Worm (Caenorhabditis elegans) whole organism, early embryonic: ENCODE data around the gene inx-8.

Experiments
- B0310.2 ChIP-seq: sonication (generic microtip); optimal IDR thresholded peaks from 2 replicates; lab custom pipeline; 2016; ENCODE audit warnings: mild to moderate bottlenecking, missing genetic modification characterization, missing compliant biosample characterization
- F13C5.2 ChIP-seq: sonication (generic microtip); optimal IDR thresholded peaks from 2 replicates; lab custom pipeline; 2017; ENCODE audit warnings: mild to moderate bottlenecking, missing genetic modification characterization, inconsistent platforms, missing compliant biosample characterization
- aly-1 ChIP-seq: sonication (generic microtip); optimal IDR thresholded peaks from 2 replicates; lab custom pipeline; 2016; ENCODE audit warnings: missing genetic modification characterization, missing compliant biosample characterization
- ama-1 ChIP-seq: fragments of 150-350 bp; optimal IDR thresholded peaks from 2 replicates; lab custom pipeline; 2014
- ceh-13 ChIP-seq: fragments of 200-800 bp; sonication (Bioruptor generic); optimal IDR thresholded peaks from 2 replicates; lab custom pipeline; 2018; ENCODE audit warnings: mild to moderate bottlenecking, missing genetic modification characterization, missing compliant biosample characterization
- ceh-36 ChIP-seq: sonication (generic microtip); optimal IDR thresholded peaks from 2 replicates; lab custom pipeline; 2016; ENCODE audit warnings: missing genetic modification characterization, inconsistent platforms, missing compliant biosample characterization
- ets-7 ChIP-seq: sonication (generic microtip); optimal IDR thresholded peaks from 2 replicates; lab custom pipeline; 2016; ENCODE audit warnings: missing genotype, missing genetic modification characterization, missing compliant biosample characterization
- flt-1 ChIP-seq: fragments of 200-800 bp; sonication (Bioruptor generic); IDR thresholded peaks from 2 replicates; pipeline ENCODE4 v1.3.6; 2022; ENCODE audit warnings: missing genetic modification characterization, missing compliant biosample characterization
- hmbx-1 ChIP-seq: sonication (generic microtip); optimal IDR thresholded peaks from 2 replicates; lab custom pipeline; 2016; ENCODE audit warnings: mild to moderate bottlenecking, missing genetic modification characterization, missing compliant biosample characterization
- hmg-4 ChIP-seq: fragments of 200-800 bp; sonication (Bioruptor generic); optimal IDR thresholded peaks from 2 replicates; lab custom pipeline; 2018; ENCODE audit warnings: mild to moderate bottlenecking, missing genetic modification characterization, missing compliant biosample characterization
- hnd-1 ChIP-seq: sonication (generic microtip); optimal IDR thresholded peaks from 2 replicates; lab custom pipeline; 2016; ENCODE audit warnings: missing genetic modification characterization, missing compliant biosample characterization
- pes-1 ChIP-seq: fragments of 200-800 bp; sonication (Bioruptor generic); IDR thresholded peaks from 2 replicates; pipeline ENCODE4 v1.3.6; 2022; ENCODE audit warnings: missing genetic modification reagents, missing genetic modification characterization, missing compliant biosample characterization
- scrt-1 ChIP-seq: fragments of 200-800 bp; sonication (Bioruptor generic); IDR thresholded peaks from 2 replicates; pipeline ENCODE4 v1.3.6; 2022; ENCODE audit warnings: missing genetic modification characterization, missing compliant biosample characterization
- sea-1 ChIP-seq: fragments of 200-800 bp; sonication (Bioruptor generic); conservative IDR thresholded peaks from 2 replicates; pipeline ENCODE4 v1.3.6; 2022; ENCODE audit warnings: missing genetic modification characterization, missing compliant biosample characterization
- tbx-11 ChIP-seq: fragments of 200-800 bp; sonication (Bioruptor generic); IDR thresholded peaks from 2 replicates; pipeline ENCODE4 v1.3.6; 2022; ENCODE audit warnings: missing genetic modification characterization, missing compliant biosample characterization
- tbx-37 ChIP-seq: fragments of 200-800 bp; sonication (Bioruptor generic); conservative IDR thresholded peaks from 2 replicates; pipeline ENCODE4 v1.3.6; 2022; ENCODE audit warnings: missing genetic modification reagents, missing genetic modification characterization, missing compliant biosample characterization
- tra-4 ChIP-seq: sonication (generic microtip); optimal IDR thresholded peaks from 2 replicates; lab custom pipeline; 2017; ENCODE audit warnings: missing genetic modification characterization, missing compliant biosample characterization

Gene inx-8

ce11 chrIV:11710331-11710730 is 36.7 kb downstream of the inx-8 start:
- TF ChIP-seq ama-1: no peak
- no peak for TF ChIP-seq aly-1

ce11 chrIV:11713289-11713688 is 39.6 kb downstream of the inx-8 start:
- no peak for TF ChIP-seq F13C5.2 (tag; lab: Kevin White, UChicago)
- TF ChIP-seq ceh-13 (GFP tag; lab: Kevin White, UChicago): no peak
- TF ChIP-seq pes-1 (GFP tag; lab: Robert Waterston, UW): no peak
- TF ChIP-seq ets-7 (tag; lab: Kevin White, UChicago): no peak
- TF ChIP-seq aly-1: no peak
- TF ChIP-seq scrt-1: no peak
- no peak for TF ChIP-seq flt-1 (GFP tag; lab: Robert Waterston, UW)
- no peak for TF ChIP-seq tra-4
- TF ChIP-seq tbx-11: no peak

- TF ChIP-seq pes-1 (GFP tag; lab: Robert Waterston, UW): no peak
- no peak for TF ChIP-seq ceh-13 (GFP tag; lab: Kevin White, UChicago)
- TF ChIP-seq ama-1: no peak
These were observed 41.1 kb downstream of the inx-8 start, which contains the start of gene magi-1 for ce11 chrIV:11714739-11715138. magi-1 (plus strand) TSS chrIV:11715039.

- TF ChIP-seq sea-1 (GFP tag; lab: Robert Waterston, UW) (no peak), tbx-11 (no peak), scrt-1 (no peak), aly-1 (no peak), tra-4 (no peak), hnd-1 (no peak), B0310.2 (tag; lab: Kevin White, UChicago) (no peak), F13C5.2 (tag; lab: Kevin White, UChicago) (no peak), ceh-36 (no peak), hmg-4 (GFP tag; lab: Kevin White, UChicago) (no peak), pes-1 (GFP tag; lab: Robert Waterston, UW) (no peak), ets-7 (tag; lab: Kevin White, UChicago) (no peak), ama-1 (no peak), tbx-37 (GFP tag; lab: Robert Waterston, UW) (no peak), flt-1 (GFP tag; lab: Robert Waterston, UW) (no peak), hmbx-1 (no peak), ceh-13 (GFP tag; lab: Kevin White, UChicago) (no peak)
These were observed 42.8 kb downstream of the inx-8 start for ce11 chrIV:11716414-11716813.

- TF ChIP-seq aly-1 (peak; percentile 52), tbx-37 (GFP tag; lab: Robert Waterston, UW) (no peak), ceh-36 (no peak), tra-4 (no peak), pes-1 (GFP tag; lab: Robert Waterston, UW) (no peak), hmg-4 (GFP tag; lab: Kevin White, UChicago) (peak; percentile 13), sea-1 (GFP tag; lab: Robert Waterston, UW) (no peak), tbx-11 (no peak), F13C5.2 (tag; lab: Kevin White, UChicago) (no peak), scrt-1 (no peak), hmbx-1 (no peak), ama-1 (no peak), B0310.2 (tag; lab: Kevin White, UChicago) (peak; percentile 82), ets-7 (tag; lab: Kevin White, UChicago) (peak; percentile 31), flt-1 (GFP tag; lab: Robert Waterston, UW) (no peak), ceh-13 (GFP tag; lab: Kevin White, UChicago) (no peak), hnd-1 (no peak)
These were observed 43.6 kb downstream of the inx-8 start for ce11 chrIV:11717094-11717876.

- TF ChIP-seq flt-1 (GFP tag; lab: Robert Waterston, UW) (no peak), ceh-36 (no peak), tra-4 (no peak), tbx-11 (no peak), hmg-4 (GFP tag; lab: Kevin White, UChicago) (no peak), ceh-13 (GFP tag; lab: Kevin White, UChicago) (no peak), pes-1 (GFP tag; lab: Robert Waterston, UW) (no peak), hmbx-1 (no peak), B0310.2 (tag; lab: Kevin White, UChicago) (no peak), scrt-1 (no peak), F13C5.2 (tag; lab: Kevin White, UChicago) (no peak), hnd-1 (no peak), sea-1 (GFP tag; lab: Robert Waterston, UW) (no peak), aly-1 (no peak), ets-7 (tag; lab: Kevin White, UChicago) (no peak), ama-1 (no peak), tbx-37 (GFP tag; lab: Robert Waterston, UW) (no peak)
These were observed 45.0 kb downstream of the inx-8 start for ce11 chrIV:11718653-11719052.

- no peak for TF ChIP-seq tbx-11
- TF ChIP-seq F13C5.2 (tag; lab: Kevin White, UChicago): no peak
- no peak for TF ChIP-seq sea-1 (GFP tag; lab: Robert Waterston, UW)
- no peak for TF ChIP-seq hnd-1
- no peak for TF ChIP-seq tra-4
These were observed 48.2 kb downstream of the inx-8 start for ce11 chrIV:11721878-11722277.

- TF ChIP-seq aly-1 (no peak), tbx-11 (no peak), flt-1 (GFP tag; lab: Robert Waterston, UW) (no peak), pes-1 (GFP tag; lab: Robert Waterston, UW) (no peak), hmg-4 (GFP tag; lab: Kevin White, UChicago) (no peak), hnd-1 (no peak), ama-1 (no peak), hmbx-1 (no peak), ets-7 (tag; lab: Kevin White, UChicago) (no peak), ceh-36 (no peak), B0310.2 (tag; lab: Kevin White, UChicago) (no peak), F13C5.2 (tag; lab: Kevin White, UChicago) (no peak), ceh-13 (GFP tag; lab: Kevin White, UChicago) (no peak), tbx-37 (GFP tag; lab: Robert Waterston, UW) (no peak)
These were observed 49.6 kb downstream of the inx-8 start for ce11 chrIV:11723255-11723654.
